Worm (Caenorhabditis elegans): Measurements from ENCODE around the gene srd-33.

DNA sequence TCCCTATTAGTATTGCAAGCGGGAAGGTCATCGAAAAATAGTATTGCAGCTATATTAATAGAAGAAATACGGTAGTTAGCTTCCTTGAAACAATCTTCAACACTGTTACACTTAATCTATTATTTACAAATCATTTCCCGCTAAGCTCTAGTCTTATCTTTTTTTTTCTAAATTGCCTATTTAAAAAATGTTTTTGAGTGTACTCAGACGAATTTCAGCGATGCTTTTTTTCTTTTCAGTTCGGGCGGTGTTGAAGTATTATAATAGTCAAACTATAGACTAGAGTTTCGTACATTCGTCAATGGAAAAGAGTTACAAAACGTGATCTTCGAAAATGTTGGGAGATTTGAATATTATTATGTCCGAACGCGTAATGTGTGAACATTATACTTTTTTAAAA, 41.8 kb downstream of the srd-33 start:
- TF ChIP-seq pha-2 (tag; optimal IDR thresholded peaks at IDR 0.05) (no peak), hlh-6 (tag; optimal IDR thresholded peaks at IDR 0.05) (no peak), unc-86 (tag; optimal IDR thresholded peaks at IDR 0.05) (no peak), ceh-14 (tag; optimal IDR thresholded peaks at IDR 0.05) (no peak), ceh-45 (GFP tag; IDR thresholded peaks at IDR 0.05) (no peak), ttx-3 (tag; optimal IDR thresholded peaks at IDR 0.05) (no peak), pros-1 (tag; optimal IDR thresholded peaks at IDR 0.05) (no peak), mec-3 (tag; optimal IDR thresholded peaks at IDR 0.05; ENCODE audit: borderline replicate concordance) (no peak)

Measured in whole organism, late embryonic.